Worm (Caenorhabditis elegans): ENCODE measurements around the gene ttr-26.

DNA sequence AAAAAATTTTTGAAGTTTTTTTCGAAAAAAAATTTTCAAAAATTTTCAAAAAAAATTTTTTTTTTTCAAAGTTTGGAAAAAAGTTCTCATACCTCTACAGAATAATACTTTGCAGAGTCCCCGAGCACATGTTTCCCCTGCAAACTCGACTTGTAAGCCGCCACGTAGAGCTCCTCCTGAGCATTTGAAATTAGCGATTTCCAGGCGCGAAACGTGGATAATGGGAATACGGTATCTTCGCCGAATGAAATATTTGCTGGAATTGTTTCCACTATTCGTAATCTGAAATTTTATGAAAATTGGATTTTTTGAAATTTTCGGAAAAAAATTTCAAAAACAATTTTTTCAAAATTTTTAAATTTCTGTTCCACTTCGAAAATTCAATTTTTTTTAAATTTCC is 16.0 kb upstream of the ttr-26 start:
- TF ChIP-seq snpc-4 (tag; optimal IDR thresholded peaks at IDR 0.05) (no peak), ztf-11 (tag; optimal IDR thresholded peaks at IDR 0.05) (no peak), unc-39 (tag; optimal IDR thresholded peaks at IDR 0.05) (no peak), tbx-2 (tag; optimal IDR thresholded peaks at IDR 0.05) (no peak), eor-1 (tag; optimal IDR thresholded peaks at IDR 0.05) (no peak), skn-1 (tag; optimal IDR thresholded peaks at IDR 0.05) (no peak), nhr-77 (tag; optimal IDR thresholded peaks at IDR 0.05) (no peak), jun-1 (tag; optimal IDR thresholded peaks at IDR 0.05) (no peak), nhr-12 (tag; optimal IDR thresholded peaks at IDR 0.05) (no peak), ztf-4 (tag; optimal IDR thresholded peaks at IDR 0.05) (no peak), elt-2 (tag; optimal IDR thresholded peaks at IDR 0.05) (peak; percentile 16), ceh-82 (tag; optimal IDR thresholded peaks at IDR 0.05) (no peak), zag-1 (tag; optimal IDR thresholded peaks at IDR 0.05) (no peak)

Data from whole organism, L3 larva.